Worm (Caenorhabditis elegans) whole organism, L3 larva: Measurements from ENCODE around the gene fbxa-183.
"Not testable (repeated sequence)": the region's sequence is repeated elsewhere in the genome, so short reads cannot be mapped to it uniquely, and the experiment has no call there.

ENCODE experiments used
- ama-1 ChIP-seq: fragments of 150-350 bp; optimal IDR thresholded peaks from 2 replicates; lab custom pipeline; 2018
- egl-27 ChIP-seq: sonication (generic microtip); optimal IDR thresholded peaks from 4 replicates; lab custom pipeline; 2017; ENCODE audit warnings: missing biosample characterization, missing genetic modification reagents, missing genetic modification characterization
- elt-2 ChIP-seq: sonication (generic microtip); optimal IDR thresholded peaks from 2 replicates; lab custom pipeline; 2016; ENCODE audit warnings: missing genetic modification reagents, mild to moderate bottlenecking, missing genetic modification characterization, missing compliant biosample characterization
- nhr-12 ChIP-seq: fragments of 150-350 bp; optimal IDR thresholded peaks from 2 replicates; lab custom pipeline; 2014; ENCODE audit warnings: missing biosample characterization, missing genetic modification characterization
- sea-2 ChIP-seq: fragments of 150-350 bp; sonication (generic microtip); optimal IDR thresholded peaks from 4 replicates; lab custom pipeline; 2014; ENCODE audit warnings: missing biosample characterization, missing genetic modification reagents, missing genetic modification characterization
- skn-1 ChIP-seq: fragments of 150-350 bp; optimal IDR thresholded peaks from 2 replicates; lab custom pipeline; 2014; ENCODE audit warnings: missing biosample characterization, missing genetic modification characterization
- ztf-11 ChIP-seq: fragments of 150-350 bp; optimal IDR thresholded peaks from 2 replicates; lab custom pipeline; 2014; ENCODE audit warnings: missing biosample characterization, missing genetic modification characterization

DNA sequence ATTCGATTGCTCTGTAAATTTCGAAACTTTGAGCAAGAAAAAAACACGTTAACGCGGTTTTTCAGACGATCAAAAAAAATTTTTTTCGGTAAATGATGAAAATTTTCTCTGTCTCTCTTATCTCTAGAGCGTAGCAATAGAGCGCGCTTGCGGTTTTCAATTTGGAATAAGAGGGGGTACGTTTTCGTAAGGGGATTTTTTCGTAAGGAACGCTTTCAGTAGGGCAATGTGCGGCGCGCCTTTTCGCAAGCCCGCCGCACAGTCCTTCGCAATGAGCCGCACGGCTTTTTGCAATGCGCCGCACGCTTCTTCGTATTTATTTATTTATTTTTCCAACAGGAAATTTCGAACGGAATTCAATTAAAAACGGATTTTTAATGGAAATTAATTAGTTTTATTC lies 5.6 kb downstream of the fbxa-183 start, which contains the start of gene F44E7.4:
- TF ChIP-seq ztf-11 (tag; lab: Kevin White, UChicago); ama-1 (lab: Kevin White, UChicago); nhr-12 (tag; lab: Kevin White, UChicago); egl-27; sea-2; skn-1 (tag; lab: Kevin White, UChicago): not testable (repeated sequence)
- TF ChIP-seq elt-2 (tag; lab: Kevin White, UChicago): peak; percentile 21
